Worm (Caenorhabditis elegans): ENCODE results near the gene F09F7.6.

The F09F7.6 gene

DNA sequence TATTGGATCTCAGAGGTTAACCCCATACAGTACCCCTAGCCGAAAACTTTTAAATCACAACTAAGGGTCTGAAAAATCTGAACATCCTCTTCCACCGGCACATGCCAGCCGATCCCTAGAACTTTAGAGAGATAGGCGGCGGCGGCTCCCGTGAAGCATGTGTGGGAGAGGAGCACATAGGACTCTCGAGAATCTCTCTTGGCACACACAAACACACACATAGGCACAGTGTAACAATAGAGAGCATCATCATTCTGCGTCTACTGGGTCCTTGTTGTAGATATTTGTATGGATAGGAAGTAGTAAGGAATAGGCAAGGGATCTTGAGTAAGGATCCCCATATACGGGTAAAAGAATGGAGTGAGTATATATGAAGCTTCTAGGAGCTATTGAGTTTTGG, 13.8 kb upstream of the F09F7.6 start:
- TF ChIP-seq unc-62 (GFP tag; optimal IDR thresholded peaks at IDR 0.05) = no peak

DNA sequence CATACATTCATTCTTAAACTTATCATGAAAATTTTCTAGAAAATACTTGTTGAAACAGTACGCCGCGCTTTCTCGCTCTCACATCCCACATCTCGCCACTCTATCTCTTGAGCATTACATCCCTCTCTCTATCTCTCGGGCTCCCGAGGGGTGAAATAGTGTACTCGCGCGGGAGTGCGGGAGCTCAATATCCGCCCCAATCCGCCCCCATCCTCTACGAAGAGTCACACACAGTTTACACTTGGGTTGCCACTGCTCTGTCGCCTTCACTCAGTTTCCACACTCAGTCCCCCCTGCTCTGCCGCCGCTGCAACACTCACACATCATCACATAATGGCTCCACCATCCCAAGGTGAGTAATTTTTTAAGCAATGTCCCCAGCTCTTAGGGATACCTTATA, 12.9 kb upstream of the F09F7.6 start, which contains the start of gene mlc-3:
Gene mlc-3 (plus strand): TSS at position 227 of the 400 bp plus-strand sequence.
- TF ChIP-seq unc-62 (GFP tag; optimal IDR thresholded peaks at IDR 0.05) = no peak

DNA sequence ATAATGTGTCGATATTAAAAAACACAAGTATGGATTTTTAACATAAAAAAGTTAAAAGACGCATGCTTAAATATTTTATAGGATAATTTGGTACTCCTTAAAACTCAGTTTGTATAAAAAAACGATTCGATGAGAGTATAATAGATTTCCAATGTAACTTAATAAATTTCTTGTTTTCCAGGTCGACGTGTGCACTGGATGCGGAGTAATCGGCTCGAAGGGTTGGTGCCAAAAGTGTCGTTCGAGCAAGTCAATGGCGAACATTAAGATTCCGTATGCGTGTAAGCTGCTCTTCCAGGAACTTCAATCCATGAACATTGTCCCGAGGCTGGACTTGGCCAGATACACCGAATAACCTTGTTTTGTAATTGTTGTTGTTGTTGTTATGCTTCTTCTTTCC, 12.4 kb upstream of the F09F7.6 start:
- no peak for TF ChIP-seq unc-62 (GFP tag; optimal IDR thresholded peaks at IDR 0.05)

DNA sequence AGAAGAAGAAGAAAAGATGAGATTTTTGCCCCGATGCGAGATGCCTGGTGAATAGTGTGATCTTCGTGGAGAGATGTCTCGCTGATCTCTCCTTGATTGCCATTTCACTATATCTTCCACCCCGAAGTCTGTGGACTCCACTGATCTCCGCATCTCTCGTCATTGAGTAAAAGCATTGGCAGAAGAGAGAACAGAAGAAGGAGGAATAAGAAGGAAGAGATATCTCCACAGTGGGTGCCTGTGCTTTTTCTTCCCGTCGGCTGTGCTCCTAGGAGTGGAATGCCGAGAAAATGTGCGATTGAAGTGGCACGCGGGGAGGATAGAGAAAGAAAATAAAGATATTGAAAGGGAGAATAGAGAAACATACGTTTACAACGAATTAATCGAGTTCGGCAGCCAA, 11.7 kb upstream of the F09F7.6 start:
- no peak for TF ChIP-seq unc-62 (GFP tag; optimal IDR thresholded peaks at IDR 0.05)

DNA sequence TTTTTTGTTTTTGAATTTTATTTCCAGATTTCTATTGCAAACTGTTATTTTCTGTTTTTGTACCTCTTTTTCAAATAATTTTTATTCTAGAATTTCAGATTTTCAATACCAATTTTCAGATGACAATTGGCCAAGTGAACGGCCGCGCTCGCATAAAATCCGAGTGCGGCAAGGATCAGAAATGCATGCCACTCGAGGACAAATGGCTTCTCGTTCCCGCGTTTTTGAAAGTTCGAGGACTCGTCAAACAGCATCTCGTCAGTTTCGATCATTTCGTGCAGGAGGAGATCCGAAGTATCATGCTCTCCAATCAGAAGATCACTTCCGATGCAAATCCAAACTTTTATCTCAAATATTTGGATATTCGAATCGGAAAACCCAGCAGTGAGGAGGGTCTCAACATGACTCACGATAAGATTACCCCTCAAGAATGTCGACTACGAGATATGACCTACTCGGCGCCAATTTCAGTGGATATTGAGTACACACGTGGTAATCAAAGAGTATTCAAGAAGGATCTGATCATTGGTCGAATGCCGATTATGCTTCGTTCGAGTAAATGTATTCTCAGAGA, 5.4 kb upstream of the F09F7.6 start, which contains the start of gene rpc-2:
Gene rpc-2 (plus strand): TSS at position 120 of the 574 bp plus-strand sequence.
- no peak for TF ChIP-seq unc-62 (GFP tag; optimal IDR thresholded peaks at IDR 0.05)

DNA sequence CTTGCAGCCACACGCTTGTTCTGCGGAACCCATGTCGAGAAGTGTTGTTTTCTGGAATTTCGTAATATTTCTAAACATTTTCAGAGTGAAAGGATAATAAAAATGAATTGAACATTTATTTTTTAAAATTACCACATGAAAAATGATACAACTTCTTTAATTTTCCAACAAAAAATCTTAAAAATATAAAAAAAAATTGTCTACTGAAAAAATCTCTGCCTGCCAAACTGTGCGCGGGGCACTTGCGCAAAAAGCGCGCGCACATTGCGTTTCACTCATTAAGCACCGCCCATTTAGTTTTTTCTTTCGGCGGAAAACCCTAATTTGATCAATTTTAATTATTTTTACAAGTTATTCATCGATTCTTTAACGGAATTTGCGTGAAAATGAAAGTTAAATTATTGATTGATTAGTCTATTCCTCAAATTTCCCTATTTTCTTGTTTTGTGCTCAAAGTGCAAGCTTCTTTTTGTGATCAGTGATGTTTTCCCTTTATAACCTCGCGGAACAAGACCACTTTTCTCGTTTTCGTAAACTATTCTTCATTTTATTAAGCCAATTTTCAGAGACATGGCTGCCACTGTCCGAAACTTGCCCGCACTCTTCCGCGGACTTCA, 3.1 kb upstream of the F09F7.6 start, which contains the start of the genes nmad-1 and hach-1:
Gene nmad-1 (minus strand): TSS at position 51 of the 617 bp plus-strand sequence.
Gene hach-1 (plus strand): TSS at position 567 of the 617 bp plus-strand sequence.
- no peak for TF ChIP-seq unc-62 (GFP tag; optimal IDR thresholded peaks at IDR 0.05)

DNA sequence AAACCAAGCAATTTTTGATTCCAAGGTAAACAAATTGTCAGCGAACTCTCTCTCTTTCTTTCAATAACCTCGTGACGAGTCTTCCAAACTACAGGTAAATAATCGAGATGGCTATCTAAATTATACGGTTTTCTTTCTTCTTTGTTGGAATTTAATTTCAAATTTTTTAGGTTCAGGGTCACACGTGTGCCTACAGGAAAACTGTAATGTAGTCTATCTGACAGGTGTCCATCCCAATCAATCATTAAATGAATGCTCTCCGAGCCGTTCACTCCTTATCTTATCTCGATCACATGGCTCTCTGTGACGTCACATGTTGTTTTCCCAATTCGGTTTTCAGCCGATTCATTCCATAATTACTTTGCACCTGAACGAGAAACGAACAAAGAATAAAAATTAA, 1.2 kb upstream of the F09F7.6 start:
- no peak for TF ChIP-seq unc-62 (GFP tag; optimal IDR thresholded peaks at IDR 0.05)

DNA sequence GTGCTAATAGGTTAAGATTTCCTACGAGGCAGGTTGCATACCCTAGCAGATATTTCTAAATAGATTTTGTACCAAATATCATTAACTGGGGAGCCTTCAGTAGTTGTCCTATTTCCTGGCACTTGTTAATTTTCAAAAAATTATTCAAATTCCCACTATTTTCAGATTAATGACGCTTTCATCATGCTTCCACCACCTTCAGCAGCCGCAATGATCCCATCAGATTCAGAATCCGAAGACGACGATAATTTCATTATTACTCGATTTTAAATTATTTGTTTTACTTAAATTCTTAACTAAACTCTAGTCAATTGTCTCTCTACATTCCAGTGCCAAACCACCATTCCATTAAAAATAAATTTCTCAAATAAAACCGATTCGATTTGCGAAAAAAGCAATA, 1.1 kb downstream of the F09F7.6 start:
- no peak for TF ChIP-seq unc-62 (GFP tag; optimal IDR thresholded peaks at IDR 0.05)

DNA sequence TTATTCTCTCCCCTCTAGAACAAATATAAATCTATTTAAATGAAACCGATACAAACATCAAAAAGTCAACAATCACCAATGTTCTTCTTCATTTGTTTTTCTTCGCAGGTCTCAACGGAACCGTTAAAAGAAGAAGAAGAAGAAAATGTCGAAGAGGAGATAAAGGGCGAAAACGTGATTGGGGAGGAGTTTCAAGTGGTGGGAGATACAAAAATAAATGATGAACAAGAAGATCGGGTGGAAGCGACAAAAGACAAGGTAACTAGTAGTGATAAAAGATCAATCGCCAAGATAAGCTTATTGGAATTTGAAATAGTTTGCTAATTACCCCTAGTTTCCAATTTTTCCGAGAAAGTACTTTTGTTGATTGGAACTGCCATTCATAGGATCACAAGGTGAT, 1.7 kb downstream of the F09F7.6 start:
- no peak for TF ChIP-seq unc-62 (GFP tag; optimal IDR thresholded peaks at IDR 0.05)

DNA sequence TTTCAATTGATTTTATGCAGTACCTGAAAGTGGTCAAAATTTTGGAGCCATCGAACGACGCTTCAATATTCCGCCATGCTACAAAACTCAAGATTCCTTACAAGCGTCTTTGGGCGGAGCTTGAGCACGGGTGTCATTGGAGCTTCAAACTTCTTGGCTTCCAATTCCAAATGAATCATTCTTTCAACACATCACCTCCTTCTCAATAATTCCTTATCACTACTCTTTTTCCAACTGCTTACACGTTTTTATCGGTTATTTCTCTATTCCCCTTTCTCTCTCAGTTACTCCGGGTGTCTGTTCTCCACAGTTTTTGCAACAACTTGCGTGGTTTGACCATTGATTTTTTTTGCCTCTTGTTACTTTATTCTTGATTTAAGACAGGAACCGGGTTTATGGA, 5.2 kb downstream of the F09F7.6 start, which contains the start of gene F09F7.5:
Gene F09F7.5 (plus strand): TSS at position 258 of the 400 bp plus-strand sequence.
- TF ChIP-seq unc-62 (GFP tag; optimal IDR thresholded peaks at IDR 0.05) = no peak

DNA sequence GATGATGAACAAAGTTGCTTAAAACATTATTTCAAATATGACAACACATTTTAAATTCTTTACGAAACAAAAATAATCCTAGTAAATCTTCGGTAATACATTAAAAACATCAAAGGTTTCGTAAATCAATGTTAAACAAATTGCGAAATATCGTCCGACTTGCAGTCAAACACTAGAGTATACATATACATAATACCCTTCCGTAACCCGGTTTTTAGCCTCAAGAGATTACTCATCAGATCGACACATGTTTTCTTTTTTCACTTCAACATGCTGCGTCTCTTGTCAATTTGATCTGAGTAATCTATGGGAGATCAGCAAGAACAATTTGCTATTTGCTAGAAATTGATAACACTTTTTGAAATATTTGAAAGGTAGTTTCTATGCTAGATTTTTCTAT, 5.6 kb downstream of the F09F7.6 start:
- TF ChIP-seq unc-62 (GFP tag; optimal IDR thresholded peaks at IDR 0.05) = no peak

DNA sequence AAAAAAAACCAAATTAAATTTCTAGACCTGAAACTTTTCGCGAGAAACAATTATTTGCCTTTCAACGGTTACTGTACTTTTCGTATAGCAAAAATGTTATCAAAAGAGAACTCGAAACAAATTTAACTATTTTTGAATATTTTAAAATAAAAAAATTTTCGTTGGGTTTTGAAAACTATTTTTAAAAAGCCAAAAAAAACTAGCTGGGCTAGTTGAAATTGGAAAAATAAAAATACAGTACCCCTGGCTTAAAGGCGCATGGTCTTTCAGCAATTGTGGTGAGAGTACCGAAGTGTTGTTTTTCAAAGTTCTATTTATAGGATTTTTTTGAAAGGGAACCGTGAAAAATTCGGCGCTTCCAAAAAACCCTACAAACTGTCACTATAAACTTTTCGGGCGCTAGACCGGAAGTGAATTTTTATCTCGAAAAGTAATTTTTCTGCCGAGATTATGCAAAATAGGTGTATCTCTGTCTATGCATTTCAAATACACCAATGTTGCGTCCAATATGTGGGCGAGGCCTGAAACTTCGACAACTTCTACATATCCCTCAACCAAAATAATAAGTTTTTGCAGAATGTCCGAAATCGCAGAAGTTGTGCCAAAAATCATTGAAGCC, 8.1 kb downstream of the F09F7.6 start, which contains the start of gene D1044.1:
Gene D1044.1 (plus strand): TSS at position 569 of the 619 bp plus-strand sequence.
- TF ChIP-seq unc-62 (GFP tag; optimal IDR thresholded peaks at IDR 0.05) = no peak

DNA sequence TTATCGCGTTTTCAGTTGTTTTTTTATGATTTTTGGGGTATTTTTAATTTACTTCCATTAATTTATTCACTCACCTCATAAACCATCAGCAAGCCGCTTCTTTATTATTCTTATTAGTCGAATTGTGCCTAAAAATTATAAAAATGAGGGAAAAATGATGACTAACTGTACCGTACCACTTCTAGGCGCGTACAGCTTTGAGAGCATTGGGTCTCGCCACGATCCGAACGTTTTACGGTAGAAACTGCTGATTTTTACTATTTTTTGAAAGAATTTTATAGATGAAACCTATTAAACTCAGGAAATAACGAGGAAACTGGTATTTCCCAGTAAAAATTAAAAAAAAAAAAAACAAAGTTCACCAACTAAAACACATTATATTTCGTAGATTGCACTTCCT, 8.9 kb downstream of the F09F7.6 start, which contains the start of gene D1044.6:
Gene D1044.6 (minus strand): TSS at position 128 of the 400 bp plus-strand sequence.
- TF ChIP-seq unc-62 (GFP tag; optimal IDR thresholded peaks at IDR 0.05) = no peak

DNA sequence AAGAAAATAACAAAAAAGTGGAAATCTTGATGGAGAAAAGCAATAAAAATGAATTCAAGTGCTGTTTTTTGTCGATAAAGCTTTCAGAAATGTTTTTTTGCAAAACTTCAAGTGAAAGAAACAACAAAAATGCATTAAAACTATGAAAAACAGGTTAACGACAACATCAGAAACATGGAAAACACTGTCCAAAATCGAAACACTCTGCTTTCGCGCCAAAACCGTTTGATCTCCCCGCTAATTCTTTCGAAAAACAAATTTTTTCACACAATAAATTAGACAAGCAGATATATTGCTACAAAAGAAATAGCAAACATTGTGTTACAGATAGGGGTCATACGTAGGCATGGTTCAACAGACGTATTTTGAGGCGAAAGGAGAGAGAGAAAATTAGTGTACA, 10.2 kb downstream of the F09F7.6 start:
- TF ChIP-seq unc-62 (GFP tag; optimal IDR thresholded peaks at IDR 0.05) = no peak

DNA sequence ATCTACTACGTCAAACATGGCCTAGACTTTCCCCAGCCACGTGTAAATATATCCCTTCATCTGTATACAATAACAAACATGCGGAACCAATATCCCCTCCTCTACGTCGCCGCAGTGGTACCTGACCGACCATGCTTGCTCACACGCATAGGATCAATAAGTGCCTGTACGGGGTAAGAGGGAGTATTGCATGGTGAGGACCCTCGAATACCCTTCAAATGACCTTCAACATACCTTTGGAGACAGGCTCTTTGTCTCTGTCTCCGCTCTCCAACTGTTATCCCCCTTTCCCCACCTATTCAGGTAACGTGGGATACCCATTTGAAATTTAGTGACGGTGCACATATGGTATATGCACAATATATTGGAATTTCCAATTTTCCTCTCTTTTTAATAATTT, 26.0 kb downstream of the F09F7.6 start, which contains the start of gene dex-1:
Gene dex-1 (plus strand): TSS at position 132 of the 400 bp plus-strand sequence.
- TF ChIP-seq unc-62 (GFP tag; optimal IDR thresholded peaks at IDR 0.05) = no peak

DNA sequence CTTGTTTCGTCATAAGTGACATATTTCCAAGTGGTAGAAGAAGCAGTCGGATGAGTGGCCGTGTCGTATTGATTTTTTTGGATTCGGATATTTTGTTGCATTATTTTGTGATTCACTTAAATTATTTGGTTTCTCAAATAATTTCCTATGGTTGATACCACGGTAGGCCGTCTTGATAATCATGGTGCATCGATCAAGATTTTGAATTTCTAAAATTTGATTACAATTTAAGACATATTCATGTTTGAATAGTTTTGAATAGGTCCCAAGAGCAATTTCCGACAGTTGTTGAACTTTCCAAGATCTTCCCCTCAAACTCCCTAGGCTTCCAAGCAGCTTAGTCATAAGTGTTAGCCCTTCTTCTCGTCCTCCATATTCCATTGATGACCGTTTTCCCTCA, 30.0 kb downstream of the F09F7.6 start, which contains the start of gene D1044.4:
Gene D1044.4 (minus strand): TSS at position 101 of the 400 bp plus-strand sequence.
- TF ChIP-seq unc-62 (GFP tag; optimal IDR thresholded peaks at IDR 0.05) = no peak

All from whole organism, dauer.